Fruit fly (Drosophila melanogaster) Kc167 (cell line): ENCODE measurements around the gene CG7945.

Experiments
- Myc ChIP-seq: fragments of >200 bp; optimal IDR thresholded peaks from 2 replicates; lab custom pipeline; 2017; ENCODE audit warnings: missing external identifiers
- Sin3A ChIP-seq: fragments of >200 bp; optimal IDR thresholded peaks from 2 replicates; lab custom pipeline; 2018; ENCODE audit warnings: missing external identifiers
- h ChIP-seq: fragments of >200 bp; optimal IDR thresholded peaks from 3 replicates; lab custom pipeline; 2018; ENCODE audit warnings: missing external identifiers
- insv ChIP-seq: fragments of >200 bp; optimal IDR thresholded peaks from 3 replicates; lab custom pipeline; 2018; ENCODE audit warnings: missing external identifiers
- psq ChIP-seq: fragments of >200 bp; optimal IDR thresholded peaks from 2 replicates; lab custom pipeline; 2017; ENCODE audit warnings: missing external identifiers
- ttk ChIP-seq: sonication (Bioruptor generic); optimal IDR thresholded peaks from 2 replicates; lab custom pipeline; 2017; ENCODE audit warnings: missing external identifiers

The CG7945 gene

DNA sequence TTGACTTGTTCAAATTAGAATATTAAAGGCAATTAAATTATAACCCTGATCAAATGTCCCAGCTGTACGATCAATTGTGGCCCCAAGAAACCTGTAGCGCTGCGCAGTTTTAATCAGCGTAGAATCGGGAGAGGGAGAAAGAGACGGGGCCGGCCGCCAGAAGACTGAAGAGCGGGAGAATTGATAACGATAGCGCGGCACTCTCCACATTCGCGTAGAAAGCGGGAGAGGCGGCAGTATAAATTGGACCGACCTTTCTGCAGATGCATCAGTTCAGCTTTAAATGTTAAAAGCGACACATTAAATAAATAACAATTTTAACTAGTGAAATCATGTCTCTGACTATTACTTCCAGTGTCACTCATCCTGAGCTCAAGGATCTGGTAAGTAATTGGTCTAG is 13.2 kb downstream of the CG7945 start, which contains the start of gene MsrA:
Gene MsrA (plus strand): TSS at position 266 of the 400 bp plus-strand sequence.
- TF ChIP-seq h = no peak
- no peak for TF ChIP-seq ttk (lab: Kevin White, UChicago)
- no peak for TF ChIP-seq psq
- TF ChIP-seq Sin3A (lab: Kevin White, UChicago) = no peak
- no peak for TF ChIP-seq Myc (lab: Kevin White, UChicago)

DNA sequence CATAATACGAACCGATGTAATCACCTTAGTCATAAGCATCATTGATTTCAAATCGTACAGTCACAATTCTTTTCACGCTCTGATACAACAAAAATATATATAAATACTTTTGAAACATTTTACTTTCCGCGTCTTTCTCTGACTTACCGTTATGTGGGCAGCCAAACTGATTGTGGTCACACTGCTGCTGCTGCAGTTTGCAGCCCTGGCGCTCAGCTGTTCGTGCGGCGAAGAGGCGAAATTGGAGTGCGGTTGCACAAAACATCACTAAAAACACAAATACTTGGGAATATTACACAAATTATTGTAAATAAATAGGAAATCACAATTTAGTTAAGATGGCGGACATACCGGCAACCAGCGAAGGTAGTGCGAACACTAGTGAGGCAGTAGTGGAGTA is 14.5 kb downstream of the CG7945 start, which contains the start of the genes gdl and gdl-ORF39:
Gene gdl (plus strand): TSS at position 48 of the 400 bp plus-strand sequence.
Gene gdl-ORF39 (plus strand): TSS at position 48 of the 400 bp plus-strand sequence.
- no peak for TF ChIP-seq insv (lab: Kevin White, UChicago)
- TF ChIP-seq psq = no peak
- no peak for TF ChIP-seq h
- TF ChIP-seq Sin3A (lab: Kevin White, UChicago) = no peak
- TF ChIP-seq ttk (lab: Kevin White, UChicago) = no peak
- no peak for TF ChIP-seq Myc (lab: Kevin White, UChicago)

DNA sequence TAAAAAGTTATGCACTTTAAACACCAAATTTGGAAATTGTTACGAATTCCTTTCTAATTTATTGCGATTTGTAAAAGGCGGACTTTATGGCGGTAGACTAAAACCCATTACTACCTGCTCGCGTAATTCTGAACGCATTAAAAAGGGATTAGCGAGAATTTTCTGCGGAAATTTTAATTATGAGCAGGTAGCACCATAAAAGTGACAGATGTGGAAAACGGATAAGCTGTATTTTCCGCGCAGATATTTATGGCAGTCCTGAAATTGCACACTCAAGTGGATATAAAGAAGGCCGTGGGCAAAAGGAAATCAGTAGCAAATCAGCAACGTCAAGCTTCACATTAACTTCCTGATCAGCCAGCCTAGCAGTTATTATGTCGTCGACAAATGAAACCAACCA is 15.2 kb downstream of the CG7945 start, which contains the start of gene Z600:
Gene Z600 (plus strand): TSS at position 312 of the 400 bp plus-strand sequence.
- TF ChIP-seq Sin3A (lab: Kevin White, UChicago) (no peak), h (no peak), Myc (lab: Kevin White, UChicago) (no peak), insv (lab: Kevin White, UChicago) (no peak), ttk (lab: Kevin White, UChicago) (no peak), psq (no peak)

DNA sequence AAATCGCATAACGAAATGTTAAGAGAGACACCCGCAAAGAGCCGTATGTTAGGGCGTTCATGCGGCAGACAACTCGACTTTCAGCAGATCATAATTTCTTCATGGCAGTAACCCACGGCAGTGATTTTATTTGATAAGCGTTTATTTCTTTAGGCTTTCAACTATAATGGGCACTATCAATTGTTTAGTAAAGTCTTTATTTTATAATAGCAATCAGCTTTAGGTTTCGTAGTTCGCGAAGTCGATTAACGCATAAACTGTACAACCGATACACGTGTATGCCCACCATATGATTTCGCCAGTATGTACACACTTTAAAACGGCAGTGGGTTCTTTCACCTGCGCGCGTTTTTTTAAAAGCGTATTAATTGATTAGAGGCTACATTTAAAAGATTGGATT is 15.7 kb downstream of the CG7945 start, which contains the start of gene CG7841:
Gene CG7841 (minus strand): TSS at position 20 of the 400 bp plus-strand sequence.
- no peak for TF ChIP-seq h
- no peak for TF ChIP-seq Sin3A (lab: Kevin White, UChicago)
- no peak for TF ChIP-seq psq
- no peak for TF ChIP-seq ttk (lab: Kevin White, UChicago)
- TF ChIP-seq Myc (lab: Kevin White, UChicago) = no peak
- no peak for TF ChIP-seq insv (lab: Kevin White, UChicago)

DNA sequence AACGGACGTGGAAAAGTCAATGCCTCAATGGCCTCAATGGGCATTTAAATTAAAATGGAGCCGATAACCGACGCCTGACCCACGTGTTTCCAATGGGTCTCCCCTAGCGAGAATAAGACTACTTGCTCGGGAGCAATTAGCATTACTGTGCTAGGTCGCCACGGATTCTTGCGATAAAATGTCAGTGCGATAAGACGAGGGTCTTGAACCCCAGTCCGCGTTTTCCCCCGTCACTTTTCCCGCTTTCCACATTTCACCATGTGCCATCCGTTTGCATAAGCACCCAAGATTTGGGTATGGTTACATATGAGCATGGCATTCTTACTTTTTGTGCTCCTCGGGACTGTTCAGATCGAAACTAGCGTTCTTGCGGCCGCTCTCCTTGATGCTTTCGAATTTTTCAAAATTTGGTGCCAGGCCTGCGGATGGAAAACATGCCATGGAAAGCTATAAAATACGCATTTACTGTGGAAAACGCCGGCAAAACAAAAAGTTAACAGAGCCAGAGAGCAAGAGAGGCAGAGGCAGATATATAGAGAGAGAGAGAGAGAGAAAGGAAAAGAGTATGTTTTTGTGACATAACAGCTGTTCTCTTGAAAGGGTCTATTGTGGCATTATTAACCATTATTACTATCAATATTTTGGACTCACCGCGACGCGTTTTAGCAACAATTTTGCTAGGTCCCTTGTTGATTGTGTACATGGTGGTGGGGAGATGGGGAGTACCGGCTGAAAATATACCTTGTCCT is 16.6 kb downstream of the CG7945 start:
- TF ChIP-seq ttk (lab: Kevin White, UChicago) = no peak
- TF ChIP-seq insv (lab: Kevin White, UChicago) = no peak

DNA sequence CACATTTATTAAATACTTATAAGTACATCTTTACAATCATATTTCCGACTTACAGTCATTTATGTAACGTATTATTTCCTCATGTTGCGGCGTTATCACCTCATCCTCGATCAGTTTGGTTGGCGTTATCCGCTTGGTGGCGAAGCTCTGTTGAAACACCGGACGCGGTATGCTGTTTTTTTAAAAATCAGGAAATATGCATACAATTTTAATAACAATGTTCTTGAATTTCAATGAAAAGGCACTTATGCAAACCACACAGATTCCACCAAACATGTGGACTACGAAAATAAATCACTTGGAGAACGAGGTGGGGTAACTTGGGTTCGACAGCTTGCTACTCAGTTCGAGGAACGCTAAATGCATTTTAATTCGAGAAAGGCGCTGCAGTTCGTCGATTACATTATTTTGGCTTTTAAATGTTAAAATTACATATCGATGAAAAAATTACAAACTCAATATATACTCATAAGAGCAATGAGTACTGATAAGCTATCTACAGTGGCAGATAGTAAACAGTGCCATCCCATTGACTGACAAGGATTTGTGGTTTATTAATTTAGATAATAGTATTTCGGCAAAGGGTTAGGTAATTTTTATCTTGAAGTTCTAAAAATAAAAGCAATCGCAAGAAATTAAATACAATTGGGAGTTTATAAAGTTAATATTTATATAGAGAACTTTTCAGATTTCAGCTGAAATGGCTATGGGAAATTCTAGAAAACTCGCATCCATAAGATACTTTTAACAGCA is 17.6 kb downstream of the CG7945 start:
- TF ChIP-seq h (no peak), Sin3A (lab: Kevin White, UChicago) (no peak), insv (lab: Kevin White, UChicago) (no peak), Myc (lab: Kevin White, UChicago) (no peak), psq (no peak), ttk (lab: Kevin White, UChicago) (no peak)

DNA sequence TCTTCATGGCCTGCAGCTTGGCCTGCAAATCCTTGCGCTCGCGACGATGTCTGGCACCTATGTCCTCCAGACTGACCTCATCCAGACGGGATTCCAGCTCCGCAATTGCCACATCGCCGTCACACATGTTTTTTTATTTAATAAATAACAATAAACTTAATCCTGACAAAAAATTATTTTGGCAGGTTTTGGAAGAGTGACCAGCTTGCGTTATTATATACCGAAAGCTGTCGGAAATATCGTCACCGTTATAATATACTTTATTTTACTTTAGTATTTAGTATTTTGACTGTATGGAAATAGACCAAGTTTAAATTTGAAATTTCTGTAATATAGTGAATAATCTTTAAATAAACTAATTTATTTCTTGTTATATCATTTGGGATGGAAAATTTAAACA is 19.2 kb downstream of the CG7945 start, which contains the start of gene CG7857:
Gene CG7857 (minus strand): TSS at position 208 of the 400 bp plus-strand sequence.
- TF ChIP-seq insv (lab: Kevin White, UChicago) (no peak), ttk (lab: Kevin White, UChicago) (no peak), Myc (lab: Kevin White, UChicago) (no peak), Sin3A (lab: Kevin White, UChicago) (no peak), psq (no peak), h (no peak)

DNA sequence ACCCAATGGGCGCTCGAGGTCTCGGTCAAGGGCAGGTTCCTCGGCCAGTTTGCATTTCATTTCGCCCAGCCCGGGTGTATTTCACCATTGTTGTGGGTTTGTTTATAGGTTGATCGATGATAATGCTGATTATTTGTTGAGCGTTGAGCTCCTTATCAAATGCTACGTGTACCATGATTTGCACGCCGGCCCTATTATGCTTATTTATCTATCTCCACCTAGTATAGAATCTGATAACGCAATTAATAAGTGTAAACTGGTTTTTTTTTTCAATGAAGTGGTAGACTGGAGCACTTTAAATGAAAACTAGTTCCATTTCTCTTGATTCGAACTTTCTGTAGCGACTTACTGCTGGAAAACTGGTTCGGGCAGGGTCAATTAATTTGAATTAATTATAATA is 21.7 kb downstream of the CG7945 start:
- TF ChIP-seq insv (lab: Kevin White, UChicago) (no peak), psq (no peak), Myc (lab: Kevin White, UChicago) (no peak), ttk (lab: Kevin White, UChicago) (no peak), Sin3A (lab: Kevin White, UChicago) (no peak), h (no peak)

DNA sequence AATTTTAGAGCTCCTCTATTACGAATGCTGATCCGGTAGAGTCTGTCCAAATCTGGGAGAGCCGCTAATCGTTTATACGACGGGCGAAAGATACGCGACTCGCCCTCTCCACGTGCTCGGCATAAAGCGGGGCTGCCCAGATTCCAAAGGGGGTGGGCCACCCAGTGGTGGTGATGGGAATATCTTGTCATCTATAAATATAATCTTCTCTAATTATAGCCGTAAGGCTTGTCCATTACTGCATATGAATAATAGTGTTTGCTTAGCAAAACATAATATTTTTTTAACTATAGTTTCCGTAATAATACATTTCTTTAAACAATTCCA is 22.3 kb downstream of the CG7945 start:
- no peak for TF ChIP-seq Sin3A (lab: Kevin White, UChicago)
- no peak for TF ChIP-seq h
- no peak for TF ChIP-seq ttk (lab: Kevin White, UChicago)

DNA sequence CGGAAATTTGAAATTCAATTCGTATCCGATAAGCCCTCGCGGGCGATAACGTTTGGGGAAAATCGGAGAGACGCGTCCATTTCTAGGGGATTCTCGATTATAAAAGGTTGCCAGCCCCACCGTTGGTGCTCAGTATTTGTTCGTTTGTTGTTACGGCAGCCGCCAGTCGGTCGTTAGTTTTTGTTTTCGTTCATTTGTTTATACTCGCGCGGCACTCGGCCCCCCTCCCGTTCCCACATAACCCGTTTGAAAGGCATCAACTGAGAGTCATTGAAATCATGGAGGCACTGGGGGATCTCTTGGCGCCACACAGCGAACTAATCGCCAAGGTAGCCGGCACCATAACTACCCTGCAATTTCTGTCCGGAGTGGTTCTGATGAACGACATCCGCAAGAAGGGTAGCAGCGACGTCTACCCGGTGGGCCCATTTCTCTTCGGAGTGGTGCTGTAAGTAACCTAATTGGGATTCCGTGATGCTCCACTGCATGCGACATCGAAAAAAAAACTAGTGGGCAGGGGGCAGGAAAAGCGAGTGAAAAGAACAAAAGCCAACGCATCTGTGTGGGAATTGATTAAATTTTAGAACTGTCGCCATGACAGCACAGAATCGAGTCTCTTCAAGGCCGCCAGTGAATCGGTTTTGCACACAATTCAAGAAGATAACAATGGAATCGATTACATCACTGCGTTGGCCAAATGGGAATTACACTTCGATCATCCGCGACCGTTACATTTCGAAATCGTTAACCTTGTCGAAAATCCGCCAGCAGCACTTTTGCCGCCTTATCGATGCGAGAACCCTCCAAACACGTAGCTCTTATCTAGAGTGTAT is 22.9 kb downstream of the CG7945 start, which contains the start of gene CG7272:
Gene CG7272 (plus strand): TSS at position 126 of the 833 bp plus-strand sequence.
- no peak for TF ChIP-seq Myc (lab: Kevin White, UChicago)
- no peak for TF ChIP-seq h
- TF ChIP-seq Sin3A (lab: Kevin White, UChicago) = no peak
- no peak for TF ChIP-seq ttk (lab: Kevin White, UChicago)
- no peak for TF ChIP-seq psq
- TF ChIP-seq insv (lab: Kevin White, UChicago) = no peak

DNA sequence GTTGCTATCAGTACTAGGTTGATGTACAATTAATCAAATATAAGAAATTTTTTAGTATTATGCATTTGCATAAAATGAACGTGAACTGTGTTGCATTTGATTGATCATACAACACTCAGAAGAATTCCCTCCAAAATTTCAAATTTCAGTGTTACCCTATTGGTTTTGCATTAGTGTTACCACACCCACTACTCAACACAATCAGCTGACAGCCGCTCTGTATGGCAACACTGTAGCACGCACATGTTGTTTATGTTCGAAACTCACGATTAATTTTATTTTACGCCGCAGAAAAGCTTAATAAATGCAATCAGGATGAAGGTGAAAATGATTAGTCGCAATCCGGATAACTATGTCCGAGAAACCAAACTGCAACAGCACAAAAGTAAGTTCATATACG is 25.2 kb downstream of the CG7945 start, which contains the start of gene CG7275:
Gene CG7275 (plus strand): TSS at position 215 of the 400 bp plus-strand sequence.
- TF ChIP-seq h (no peak), Sin3A (lab: Kevin White, UChicago) (no peak), ttk (lab: Kevin White, UChicago) (no peak), Myc (lab: Kevin White, UChicago) (no peak), psq (no peak), insv (lab: Kevin White, UChicago) (no peak)
